Fruit fly (Drosophila melanogaster) whole organism, embryonic: ENCODE measurements around the gene CG42553.
A peak's percentile ranks its signal among the peaks of the same experiment; 100 is the strongest.

Experiments used
- B-H2 ChIP-seq: fragments of 200-800 bp; sonication (Bioruptor generic); optimal IDR thresholded peaks from 2 replicates; lab custom pipeline; 2018; ENCODE audit warnings: missing biosample characterization, mild to moderate bottlenecking, missing genetic modification characterization
- Bteb2 ChIP-seq: fragments of 200-800 bp; sonication (Bioruptor generic); optimal IDR thresholded peaks from 2 replicates; lab custom pipeline; 2016; ENCODE audit warnings: missing biosample characterization, missing genetic modification characterization
- CG10431 ChIP-seq: fragments of 200-800 bp; sonication (Bioruptor generic); optimal IDR thresholded peaks from 3 replicates; lab custom pipeline; 2018; ENCODE audit warnings: missing biosample characterization, mild to moderate bottlenecking, missing genetic modification characterization
- CG10462 ChIP-seq: fragments of 200-800 bp; sonication (Bioruptor generic); optimal IDR thresholded peaks from 2 replicates; lab custom pipeline; 2016; ENCODE audit warnings: missing biosample characterization, missing genetic modification characterization
- CG10565 ChIP-seq: fragments of 200-800 bp; sonication (Bioruptor generic); optimal IDR thresholded peaks from 3 replicates; lab custom pipeline; 2016; ENCODE audit warnings: missing biosample characterization, mild to moderate bottlenecking, missing genetic modification characterization
- CG10959 ChIP-seq: fragments of 200-800 bp; sonication (Bioruptor generic); IDR thresholded peaks from 2 replicates; pipeline ENCODE4 v1.3.6; 2022; ENCODE audit warnings: missing biosample characterization, missing genetic modification characterization
- CG12299 ChIP-seq: fragments of 200-800 bp; sonication (Bioruptor generic); optimal IDR thresholded peaks from 2 replicates; lab custom pipeline; 2018; ENCODE audit warnings: missing biosample characterization, mild to moderate bottlenecking, missing genetic modification characterization
- CG12744 ChIP-seq: fragments of 200-800 bp; sonication (Bioruptor generic); optimal IDR thresholded peaks from 2 replicates; lab custom pipeline; 2016; ENCODE audit warnings: missing biosample characterization, missing genetic modification characterization
- CG13287 ChIP-seq: fragments of 200-800 bp; sonication (Bioruptor generic); IDR thresholded peaks from 2 replicates; pipeline ENCODE4 v1.3.6; 2022; ENCODE audit warnings: missing biosample characterization, missing genetic modification characterization; ENCODE audit not compliant: partially characterized antibody
- CG13775 ChIP-seq: fragments of 200-800 bp; sonication (Bioruptor generic); optimal IDR thresholded peaks from 3 replicates; lab custom pipeline; 2017; ENCODE audit warnings: missing biosample characterization, mild to moderate bottlenecking, missing genetic modification characterization
- CG15073 ChIP-seq: fragments of 200-800 bp; sonication (Bioruptor generic); optimal IDR thresholded peaks from 2 replicates; lab custom pipeline; 2016; ENCODE audit warnings: missing biosample characterization, missing genetic modification characterization
- CG15601 ChIP-seq: fragments of 200-800 bp; sonication (Bioruptor generic); optimal IDR thresholded peaks from 3 replicates; lab custom pipeline; 2019; ENCODE audit warnings: missing biosample characterization, mild to moderate bottlenecking, missing genetic modification characterization, moderate library complexity
- CG18011 ChIP-seq: fragments of 200-800 bp; sonication (Bioruptor generic); optimal IDR thresholded peaks from 2 replicates; lab custom pipeline; 2017; ENCODE audit warnings: missing biosample characterization, missing genetic modification characterization, mild to moderate bottlenecking, moderate library complexity, missing genotype
- CG1832 ChIP-seq: fragments of 200-800 bp; sonication (Bioruptor generic); optimal IDR thresholded peaks from 2 replicates; lab custom pipeline; 2017; ENCODE audit warnings: missing biosample characterization, mild to moderate bottlenecking, missing genetic modification characterization, inconsistent platforms
- CG3065 ChIP-seq: fragments of 200-800 bp; sonication (Bioruptor generic); optimal IDR thresholded peaks from 2 replicates; lab custom pipeline; 2016; ENCODE audit warnings: missing biosample characterization, missing genetic modification characterization
- CG5180 ChIP-seq: fragments of 200-800 bp; sonication (Bioruptor generic); optimal IDR thresholded peaks from 3 replicates; lab custom pipeline; 2017; ENCODE audit warnings: missing biosample characterization, missing genetic modification characterization, mild to moderate bottlenecking, moderate library complexity, missing genetic modification reagents
- CG7271 ChIP-seq: fragments of 200-800 bp; sonication (Bioruptor generic); optimal IDR thresholded peaks from 2 replicates; lab custom pipeline; 2018; ENCODE audit warnings: missing biosample characterization, mild to moderate bottlenecking, missing genetic modification characterization, moderate library complexity
- CG9817 ChIP-seq: fragments of 200-800 bp; sonication (Bioruptor generic); optimal IDR thresholded peaks from 2 replicates; lab custom pipeline; 2018; ENCODE audit warnings: missing biosample characterization, mild to moderate bottlenecking, missing genetic modification characterization, moderate library complexity
- CG9876 ChIP-seq: fragments of 200-800 bp; sonication (Bioruptor generic); optimal IDR thresholded peaks from 2 replicates; lab custom pipeline; 2016; ENCODE audit warnings: missing biosample characterization, missing genetic modification characterization
- Dad ChIP-seq: fragments of 200-800 bp; sonication (Bioruptor generic); optimal IDR thresholded peaks from 3 replicates; lab custom pipeline; 2016; ENCODE audit warnings: missing biosample characterization, missing genetic modification characterization
- Dip2 ChIP-seq: fragments of 200-800 bp; sonication (Bioruptor generic); IDR thresholded peaks from 2 replicates; pipeline ENCODE4 v1.3.6; 2022; ENCODE audit warnings: missing biosample characterization, missing genetic modification characterization
- Doc3 ChIP-seq: fragments of 200-800 bp; sonication (Bioruptor generic); IDR thresholded peaks from 3 replicates; pipeline ENCODE4 v1.3.6; 2022; ENCODE audit warnings: missing biosample characterization, missing genetic modification characterization; ENCODE audit not compliant: partially characterized antibody
- GATAe ChIP-seq: fragments of 200-800 bp; sonication (Bioruptor generic); conservative IDR thresholded peaks from 2 replicates; pipeline ENCODE4 v1.3.6; 2022; ENCODE audit warnings: missing biosample characterization, missing genetic modification characterization
- Gsc ChIP-seq: fragments of 200-800 bp; sonication (Bioruptor generic); IDR thresholded peaks from 2 replicates; pipeline ENCODE4 v1.3.6; 2022; ENCODE audit warnings: missing biosample characterization, missing genetic modification characterization
- Kr ChIP-seq: fragments of 200-800 bp; sonication (Bioruptor generic); optimal IDR thresholded peaks from 2 replicates; lab custom pipeline; 2017; ENCODE audit warnings: missing biosample characterization, mild to moderate bottlenecking, missing genetic modification characterization
- Meics ChIP-seq: fragments of 200-800 bp; sonication (Bioruptor generic); optimal IDR thresholded peaks from 2 replicates; lab custom pipeline; 2017; ENCODE audit warnings: missing biosample characterization, mild to moderate bottlenecking, missing genetic modification characterization
- NK7.1 ChIP-seq: fragments of 200-800 bp; sonication (Bioruptor generic); optimal IDR thresholded peaks from 3 replicates; lab custom pipeline; 2016; ENCODE audit warnings: missing biosample characterization, missing genetic modification characterization
- Ravus ChIP-seq: fragments of 200-800 bp; sonication (Bioruptor generic); IDR thresholded peaks from 2 replicates; pipeline ENCODE4 v1.3.6; 2022; ENCODE audit warnings: missing biosample characterization, missing genetic modification characterization
- Sox102F ChIP-seq: fragments of 200-800 bp; sonication (Bioruptor generic); optimal IDR thresholded peaks from 2 replicates; lab custom pipeline; 2018; ENCODE audit warnings: missing biosample characterization, mild to moderate bottlenecking, missing genetic modification characterization, moderate library complexity
- Spps ChIP-seq: fragments of 200-800 bp; sonication (Bioruptor generic); optimal IDR thresholded peaks from 2 replicates; lab custom pipeline; 2018; ENCODE audit warnings: missing biosample characterization, mild to moderate bottlenecking, missing genetic modification characterization
- Taf1 ChIP-seq: fragments of 200-800 bp; sonication (Bioruptor generic); IDR thresholded peaks from 2 replicates; pipeline ENCODE4 v1.3.6; 2022; ENCODE audit warnings: missing biosample characterization, missing genetic modification characterization
- ap ChIP-seq: fragments of 200-800 bp; sonication (Bioruptor generic); IDR thresholded peaks from 2 replicates; pipeline ENCODE4 v1.3.6; 2022; ENCODE audit warnings: missing biosample characterization, missing genetic modification characterization
- cg ChIP-seq: fragments of 200-800 bp; sonication (Bioruptor generic); optimal IDR thresholded peaks from 3 replicates; lab custom pipeline; 2019; ENCODE audit warnings: missing biosample characterization, mild to moderate bottlenecking, missing genetic modification characterization, moderate library complexity
- croc ChIP-seq: fragments of 200-800 bp; sonication (Bioruptor generic); conservative IDR thresholded peaks from 3 replicates; pipeline ENCODE4 v1.3.6; 2022; ENCODE audit warnings: missing biosample characterization, missing genetic modification characterization
- crp ChIP-seq, 2 experiments: fragments of 200-800 bp; sonication (Bioruptor generic); optimal IDR thresholded peaks; 2 replicates in 1 of 2; 3 replicates in 1 of 2; lab custom pipeline; 2017; ENCODE audit warnings: missing biosample characterization in 2 of 2, missing genetic modification characterization in 2 of 2, mild to moderate bottlenecking in 1 of 2, moderate library complexity in 1 of 2
- emc ChIP-seq: fragments of 200-800 bp; sonication (Bioruptor generic); optimal IDR thresholded peaks from 2 replicates; lab custom pipeline; 2016; ENCODE audit warnings: missing biosample characterization, missing genetic modification characterization
- fd96Cb ChIP-seq: fragments of 200-800 bp; sonication (Bioruptor generic); optimal IDR thresholded peaks from 2 replicates; lab custom pipeline; 2018; ENCODE audit warnings: missing biosample characterization, mild to moderate bottlenecking, missing genetic modification characterization, moderate library complexity
- insv ChIP-seq, 2 experiments: fragments of 200-800 bp; sonication (Bioruptor generic); optimal IDR thresholded peaks; 3 replicates each; lab custom pipeline; 2016 to 2018; ENCODE audit warnings: missing biosample characterization in 2 of 2, missing genetic modification characterization in 2 of 2
- nerfin-1 ChIP-seq: fragments of 200-800 bp; sonication (Bioruptor generic); optimal IDR thresholded peaks from 3 replicates; lab custom pipeline; 2019; ENCODE audit warnings: missing biosample characterization, mild to moderate bottlenecking, missing genetic modification characterization, moderate library complexity
- org-1 ChIP-seq: fragments of 200-800 bp; sonication (Bioruptor generic); optimal IDR thresholded peaks from 2 replicates; lab custom pipeline; 2017; ENCODE audit warnings: missing biosample characterization, missing genetic modification characterization
- pb ChIP-seq: fragments of 200-800 bp; sonication (Bioruptor generic); optimal IDR thresholded peaks from 3 replicates; lab custom pipeline; 2016; ENCODE audit warnings: missing biosample characterization, missing genetic modification characterization
- sim ChIP-seq: fragments of 200-800 bp; sonication (Bioruptor generic); IDR thresholded peaks from 2 replicates; pipeline ENCODE4 v1.3.6; 2022; ENCODE audit warnings: missing biosample characterization, missing genetic modification characterization
- slbo ChIP-seq: fragments of 200-800 bp; sonication (Bioruptor generic); IDR thresholded peaks from 2 replicates; pipeline ENCODE4 v1.3.6; 2022; ENCODE audit warnings: missing biosample characterization, missing genetic modification characterization
- so ChIP-seq: fragments of 200-800 bp; sonication (Bioruptor generic); IDR thresholded peaks from 3 replicates; pipeline ENCODE4 v1.3.6; 2022; ENCODE audit warnings: missing biosample characterization, missing genetic modification characterization
- stc ChIP-seq: fragments of 200-800 bp; sonication (Bioruptor generic); IDR thresholded peaks from 2 replicates; pipeline ENCODE4 v1.3.6; 2022; ENCODE audit warnings: missing biosample characterization, missing genetic modification characterization
- toy ChIP-seq: fragments of 200-800 bp; sonication (Bioruptor generic); IDR thresholded peaks from 2 replicates; pipeline ENCODE4 v1.3.6; 2022; ENCODE audit warnings: missing biosample characterization, missing genetic modification characterization
- trem ChIP-seq: fragments of 200-800 bp; optimal IDR thresholded peaks from 3 replicates; lab custom pipeline; 2019; ENCODE audit warnings: missing biosample characterization, mild to moderate bottlenecking, missing genetic modification characterization, moderate library complexity
- tx ChIP-seq: fragments of 200-800 bp; sonication (Bioruptor generic); optimal IDR thresholded peaks from 2 replicates; lab custom pipeline; 2016; ENCODE audit warnings: missing biosample characterization, missing genetic modification characterization
- wdn ChIP-seq: fragments of 200-800 bp; sonication (Bioruptor generic); IDR thresholded peaks from 2 replicates; pipeline ENCODE4 v1.3.6; 2022; ENCODE audit warnings: missing biosample characterization, missing genetic modification characterization

The CG42553 gene

DNA sequence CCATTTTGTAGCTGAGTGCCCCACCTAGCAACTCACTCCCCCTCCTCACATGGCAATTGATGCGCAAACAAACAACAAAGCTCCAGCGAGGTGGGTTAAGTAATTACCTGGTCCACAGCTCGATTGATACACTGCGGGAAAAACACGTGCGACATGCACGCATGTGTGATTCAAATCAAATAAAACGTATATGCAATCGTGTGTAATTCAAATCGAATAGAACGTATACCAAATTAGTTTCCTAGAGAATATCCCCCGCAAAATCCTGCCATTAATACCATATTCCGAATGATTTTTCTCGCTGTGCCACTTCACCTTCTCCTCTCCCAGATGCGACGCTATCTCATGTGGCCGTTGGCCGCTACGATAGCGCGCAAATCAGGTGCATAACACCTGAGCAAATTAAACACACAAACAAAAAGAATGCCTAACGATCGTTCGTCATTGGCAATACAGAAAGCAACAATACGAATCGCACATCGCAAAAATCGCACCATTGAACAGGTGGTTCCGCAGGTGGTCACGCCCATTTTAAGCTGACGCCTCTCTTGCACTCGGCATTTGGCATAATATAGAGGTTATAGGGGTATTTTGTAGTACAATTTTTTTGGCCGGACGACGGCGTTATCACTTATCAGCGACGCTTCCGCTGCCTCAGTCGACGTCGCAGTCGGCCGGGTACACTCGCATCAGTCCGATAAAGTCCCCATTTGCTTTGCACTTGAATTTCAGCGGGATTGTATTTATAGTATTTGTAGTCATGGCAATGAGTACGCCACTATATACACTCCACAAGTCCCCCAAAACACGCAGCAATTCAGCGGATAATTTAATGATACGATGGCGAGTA lies 49.6 kb upstream of the CG42553 start (continued):
- peak; percentile 53 for TF ChIP-seq tx (GFP tag; lab: Kevin White, UChicago)
- TF ChIP-seq CG5180 (GFP tag; lab: Kevin White, UChicago) = peak; percentile 29
- TF ChIP-seq stc (GFP tag; lab: Robert Waterston, UW) = peak; percentile 68
- no peak for TF ChIP-seq CG13287 (GFP tag; lab: Robert Waterston, UW)
- TF ChIP-seq CG10959 (GFP tag; lab: Robert Waterston, UW) = peak; percentile 53
- no peak for TF ChIP-seq CG10431 (GFP tag; lab: Kevin White, UChicago)
- TF ChIP-seq Doc3 (GFP tag; lab: Robert Waterston, UW) = no peak
- TF ChIP-seq CG15073 (GFP tag; lab: Kevin White, UChicago) = no peak
- peak; percentile 70 for TF ChIP-seq wdn
- no peak for TF ChIP-seq cg
- no peak for TF ChIP-seq Gsc (GFP tag; lab: Robert Waterston, UW)
- peak; percentile 59 for TF ChIP-seq fd96Cb
- peak; percentile 81 for TF ChIP-seq Sox102F
- TF ChIP-seq CG3065 (GFP tag; lab: Kevin White, UChicago) = no peak
- TF ChIP-seq CG7271 (tag; lab: Kevin White, UChicago) = no peak
- TF ChIP-seq Kr = no peak
- TF ChIP-seq slbo (GFP tag; lab: Robert Waterston, UW) = peak; percentile 84
- peak; percentile 43 for TF ChIP-seq CG15601 (tag; lab: Kevin White, UChicago)
- peak; percentile 54 for TF ChIP-seq pb
- peak; percentile 47; the same call in 1 of the 2 replicates for TF ChIP-seq Taf1
- peak; percentile 71; the same call in 1 of the 3 replicates for TF ChIP-seq so (GFP tag; lab: Robert Waterston, UW)
- TF ChIP-seq emc (GFP tag; lab: Kevin White, UChicago) = no peak
- no peak for TF ChIP-seq nerfin-1 (tag; lab: Kevin White, UChicago)
- TF ChIP-seq NK7.1 = peak; percentile 43
- no peak for TF ChIP-seq CG18011 (GFP tag; lab: Kevin White, UChicago)
- no peak for TF ChIP-seq trem (tag; lab: Kevin White, UChicago)
- peak; percentile 50 for TF ChIP-seq CG9817
- TF ChIP-seq CG9876 (GFP tag; lab: Kevin White, UChicago) = peak; percentile 18
- peak; percentile 73 for TF ChIP-seq sim
- TF ChIP-seq CG13775 (GFP tag; lab: Kevin White, UChicago) = peak; percentile 69
- TF ChIP-seq Spps (tag; lab: Kevin White, UChicago) = no peak
- TF ChIP-seq crp (GFP tag; optimal IDR thresholded peaks at IDR 0.05; lab: Kevin White, UChicago) = no peak
- TF ChIP-seq CG12299 (tag; lab: Kevin White, UChicago) = peak; percentile 23
- no peak for TF ChIP-seq B-H2 (GFP tag; lab: Kevin White, UChicago)
- no peak for TF ChIP-seq CG12744 (GFP tag; lab: Kevin White, UChicago)
- TF ChIP-seq croc (GFP tag; lab: Robert Waterston, UW) = peak; percentile 33; the same call in 1 of the 3 replicates
- TF ChIP-seq org-1 = peak; percentile 76
- TF ChIP-seq Bteb2 (GFP tag; lab: Kevin White, UChicago) = peak; percentile 64
- TF ChIP-seq CG10462 (GFP tag; lab: Kevin White, UChicago) = peak; percentile 35
- TF ChIP-seq toy (GFP tag; lab: Robert Waterston, UW) = 0 out of 2 replicates have a peak, but pooled peaks have one; percentile 31
- peak; percentile 23 for TF ChIP-seq Dad
- TF ChIP-seq CG10565 (GFP tag; lab: Kevin White, UChicago) = no peak
- TF ChIP-seq CG1832 (GFP tag; lab: Kevin White, UChicago) = no peak
- peak; percentile 57 for TF ChIP-seq Meics (GFP tag; lab: Kevin White, UChicago)
- TF ChIP-seq Ravus (GFP tag; lab: Robert Waterston, UW) = no peak; the same call in none of the 2 replicates
- 0 out of 2 replicates have a peak, but pooled peaks have one; percentile 25 for TF ChIP-seq Dip2 (GFP tag; lab: Robert Waterston, UW)
- TF ChIP-seq ap (GFP tag; lab: Robert Waterston, UW) = peak; percentile 75
- TF ChIP-seq insv (GFP tag; optimal IDR thresholded peaks at IDR 0.05; lab: Kevin White, UChicago) = no peak
- no peak; the same call in 1 of the 2 replicates for TF ChIP-seq GATAe
